Worm (Caenorhabditis elegans) whole organism, mixed stage, embryonic: ENCODE data around the gene lin-40.

Experiments
- M03D4.4 ChIP-seq: sonication (generic microtip); optimal IDR thresholded peaks from 2 replicates; lab custom pipeline; 2017; ENCODE audit warnings: mild to moderate bottlenecking, missing genetic modification characterization, missing compliant biosample characterization
- blmp-1 ChIP-seq: fragments of 150-350 bp; optimal IDR thresholded peaks from 2 replicates; lab custom pipeline; 2014; ENCODE audit warnings: missing biosample characterization, missing genetic modification characterization
- ceh-39 ChIP-seq: fragments of 150-350 bp; optimal IDR thresholded peaks from 2 replicates; lab custom pipeline; 2014; ENCODE audit warnings: missing biosample characterization, missing genetic modification characterization
- ceh-43 ChIP-seq: fragments of 200-800 bp; sonication (Bioruptor generic); optimal IDR thresholded peaks from 2 replicates; lab custom pipeline; 2018; ENCODE audit warnings: mild to moderate bottlenecking, missing genetic modification characterization, moderate library complexity, missing compliant biosample characterization
- ceh-83 ChIP-seq: fragments of 200-800 bp; sonication (Bioruptor generic); optimal IDR thresholded peaks from 2 replicates; lab custom pipeline; 2018; ENCODE audit warnings: mild to moderate bottlenecking, missing genetic modification characterization, missing compliant biosample characterization
- ces-1 ChIP-seq: fragments of 150-350 bp; optimal IDR thresholded peaks from 2 replicates; lab custom pipeline; 2014; ENCODE audit warnings: missing biosample characterization, missing genetic modification reagents, missing genetic modification characterization
- cnd-1 ChIP-seq: fragments of 200-800 bp; sonication (Bioruptor generic); optimal IDR thresholded peaks from 2 replicates; lab custom pipeline; 2018; ENCODE audit warnings: mild to moderate bottlenecking, missing genetic modification characterization, missing compliant biosample characterization
- drap-1 ChIP-seq: fragments of 200-800 bp; sonication (Bioruptor generic); optimal IDR thresholded peaks from 3 replicates; lab custom pipeline; 2018; ENCODE audit warnings: mild to moderate bottlenecking, missing genetic modification characterization, missing compliant biosample characterization
- elt-1 ChIP-seq: sonication (generic microtip); optimal IDR thresholded peaks from 2 replicates; lab custom pipeline; 2017; ENCODE audit warnings: missing genetic modification characterization, mild to moderate bottlenecking, missing compliant biosample characterization, antibody characterized with exemption, moderate library complexity, borderline replicate concordance; ENCODE audit not compliant: insufficient read depth
- elt-3 ChIP-seq: fragments of 150-350 bp; optimal IDR thresholded peaks from 2 replicates; lab custom pipeline; 2014; ENCODE audit warnings: missing biosample characterization, missing genetic modification characterization
- flh-1 ChIP-seq: fragments of 200-800 bp; sonication (Bioruptor generic); optimal IDR thresholded peaks from 2 replicates; lab custom pipeline; 2018; ENCODE audit warnings: mild to moderate bottlenecking, missing genetic modification characterization, moderate library complexity, missing compliant biosample characterization
- ham-2 ChIP-seq: fragments of 200-800 bp; sonication (Bioruptor generic); optimal IDR thresholded peaks from 2 replicates; lab custom pipeline; 2018; ENCODE audit warnings: mild to moderate bottlenecking, missing genetic modification characterization, missing compliant biosample characterization
- lin-13 ChIP-seq: fragments of 150-350 bp; optimal IDR thresholded peaks from 2 replicates; lab custom pipeline; 2014; ENCODE audit warnings: missing biosample characterization, missing genetic modification characterization
- lin-32 ChIP-seq: fragments of 200-800 bp; sonication (Bioruptor generic); optimal IDR thresholded peaks from 2 replicates; lab custom pipeline; 2018; ENCODE audit warnings: mild to moderate bottlenecking, missing genetic modification characterization, missing compliant biosample characterization
- lsy-2 ChIP-seq: fragments of 150-350 bp; optimal IDR thresholded peaks from 2 replicates; lab custom pipeline; 2014; ENCODE audit warnings: missing biosample characterization, missing genetic modification characterization
- mab-5 ChIP-seq: fragments of 150-350 bp; optimal IDR thresholded peaks from 2 replicates; lab custom pipeline; 2014; ENCODE audit warnings: missing biosample characterization, missing genetic modification characterization
- mep-1 ChIP-seq: fragments of 150-350 bp; optimal IDR thresholded peaks from 2 replicates; lab custom pipeline; 2017; ENCODE audit warnings: missing biosample characterization, missing genetic modification reagents, missing genetic modification characterization, inconsistent platforms
- mls-2 ChIP-seq: sonication (generic microtip); optimal IDR thresholded peaks from 2 replicates; lab custom pipeline; 2016; ENCODE audit warnings: mild to moderate bottlenecking, missing genetic modification characterization, moderate library complexity, missing compliant biosample characterization
- nhr-12 ChIP-seq: fragments of 150-350 bp; optimal IDR thresholded peaks from 2 replicates; lab custom pipeline; 2014; ENCODE audit warnings: missing biosample characterization, missing genetic modification characterization
- nhr-2 ChIP-seq: fragments of 150-350 bp; optimal IDR thresholded peaks from 2 replicates; lab custom pipeline; 2014; ENCODE audit warnings: missing biosample characterization, missing genetic modification characterization
- nhr-237 ChIP-seq: fragments of 150-350 bp; optimal IDR thresholded peaks from 2 replicates; lab custom pipeline; 2014; ENCODE audit warnings: missing biosample characterization, missing genetic modification characterization
- nhr-28 ChIP-seq: fragments of 150-350 bp; optimal IDR thresholded peaks from 2 replicates; lab custom pipeline; 2014; ENCODE audit warnings: missing biosample characterization, missing genetic modification characterization
- nhr-76 ChIP-seq: sonication (generic microtip); optimal IDR thresholded peaks from 2 replicates; lab custom pipeline; 2017; ENCODE audit warnings: missing biosample characterization, missing genetic modification characterization
- pha-4 ChIP-seq: fragments of 150-350 bp; optimal IDR thresholded peaks from 2 replicates; lab custom pipeline; 2018; ENCODE audit warnings: missing biosample characterization, missing genetic modification reagents, missing genetic modification characterization
- sem-2 ChIP-seq: fragments of 200-800 bp; sonication (Bioruptor generic); optimal IDR thresholded peaks from 2 replicates; lab custom pipeline; 2018; ENCODE audit warnings: mild to moderate bottlenecking, missing genetic modification characterization, missing compliant biosample characterization
- sptf-1 ChIP-seq: sonication (generic microtip); optimal IDR thresholded peaks from 2 replicates; lab custom pipeline; 2017; ENCODE audit warnings: mild to moderate bottlenecking, missing genetic modification characterization, moderate library complexity, missing compliant biosample characterization
- tbx-8 ChIP-seq: fragments of 200-800 bp; sonication (Bioruptor generic); optimal IDR thresholded peaks from 2 replicates; lab custom pipeline; 2018; ENCODE audit warnings: mild to moderate bottlenecking, missing genetic modification characterization, moderate library complexity, missing compliant biosample characterization
- unc-120 ChIP-seq: sonication (generic microtip); optimal IDR thresholded peaks from 2 replicates; lab custom pipeline; 2017; ENCODE audit warnings: missing genetic modification characterization, missing compliant biosample characterization; ENCODE audit not compliant: poor library complexity, severe bottlenecking
- unc-39 ChIP-seq: fragments of 150-350 bp; optimal IDR thresholded peaks from 2 replicates; lab custom pipeline; 2014; ENCODE audit warnings: missing biosample characterization, missing genetic modification characterization
- unc-62 ChIP-seq: fragments of 150-350 bp; optimal IDR thresholded peaks from 2 replicates; lab custom pipeline; 2014; ENCODE audit warnings: missing biosample characterization, missing genetic modification reagents, missing genetic modification characterization
- zip-8 ChIP-seq: fragments of 150-350 bp; optimal IDR thresholded peaks from 2 replicates; lab custom pipeline; 2014; ENCODE audit warnings: missing biosample characterization, missing genetic modification characterization
- ztf-11 ChIP-seq: fragments of 150-350 bp; optimal IDR thresholded peaks from 2 replicates; lab custom pipeline; 2014; ENCODE audit warnings: missing biosample characterization, missing genetic modification characterization

Gene lin-40

DNA sequence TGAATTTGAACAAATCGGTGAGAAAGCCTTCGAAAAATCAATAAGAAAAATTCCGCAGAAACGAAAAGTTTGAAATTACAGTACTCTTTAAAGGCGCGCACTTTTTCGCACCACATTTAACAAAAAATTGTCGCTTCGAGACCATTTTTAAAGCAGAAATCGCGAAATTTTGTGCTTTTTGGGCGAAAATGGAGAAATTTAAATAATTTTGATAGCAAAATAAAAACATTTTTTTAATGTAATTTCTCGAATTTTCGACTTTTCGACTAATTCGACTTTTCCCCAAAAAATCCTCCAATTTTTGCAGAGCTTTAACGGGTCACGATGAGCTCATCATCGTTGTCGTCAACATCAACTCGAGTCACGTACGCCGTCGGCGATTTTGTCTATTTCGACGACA, at the start of gene lin-40:
Gene lin-40 (plus strand): TSS at position 301 of the 400 bp plus-strand sequence.
- no peak for TF ChIP-seq lin-32
- no peak for TF ChIP-seq elt-1
- no peak for TF ChIP-seq nhr-28 (tag; lab: Kevin White, UChicago)
- TF ChIP-seq lin-13 (tag; lab: Kevin White, UChicago): no peak
- TF ChIP-seq M03D4.4 (tag; lab: Kevin White, UChicago): no peak
- TF ChIP-seq elt-3 (tag; lab: Kevin White, UChicago): no peak
- TF ChIP-seq nhr-237 (tag; lab: Kevin White, UChicago): no peak
- no peak for TF ChIP-seq lsy-2 (tag; lab: Kevin White, UChicago)
- TF ChIP-seq ham-2 (GFP tag; lab: Kevin White, UChicago): no peak

ce11 chrV:3659472-3659871, 45.3 kb upstream of the lin-40 start, which contains the start of gene acr-23:
TSS of gene acr-23 (minus strand) at chrV:3659572.
- TF ChIP-seq pha-4: no peak
- no peak for TF ChIP-seq blmp-1 (tag; lab: Kevin White, UChicago)
- TF ChIP-seq mab-5: no peak
- TF ChIP-seq lin-13 (tag; lab: Kevin White, UChicago): no peak
- TF ChIP-seq mls-2 (tag; lab: Kevin White, UChicago): no peak
- no peak for TF ChIP-seq ztf-11
- no peak for TF ChIP-seq ham-2 (GFP tag; lab: Kevin White, UChicago)
- no peak for TF ChIP-seq unc-62 (GFP tag; lab: Kevin White, UChicago)
- TF ChIP-seq unc-39 (tag; lab: Kevin White, UChicago): no peak
- TF ChIP-seq flh-1 (GFP tag; lab: Kevin White, UChicago): no peak
- no peak for TF ChIP-seq elt-3 (tag; lab: Kevin White, UChicago)
- TF ChIP-seq nhr-12 (tag; lab: Kevin White, UChicago): no peak
- TF ChIP-seq drap-1 (GFP tag; lab: Kevin White, UChicago): no peak
- no peak for TF ChIP-seq nhr-28 (tag; lab: Kevin White, UChicago)
- no peak for TF ChIP-seq ceh-43
- no peak for TF ChIP-seq nhr-2 (tag; lab: Kevin White, UChicago)
- no peak for TF ChIP-seq mep-1 (tag; lab: Kevin White, UChicago)
- TF ChIP-seq nhr-237 (tag; lab: Kevin White, UChicago): no peak
- no peak for TF ChIP-seq ceh-39 (tag; lab: Kevin White, UChicago)

- no peak for TF ChIP-seq ztf-11
- TF ChIP-seq sem-2: no peak
- no peak for TF ChIP-seq tbx-8 (GFP tag; lab: Kevin White, UChicago)
- TF ChIP-seq unc-120 (tag; lab: Kevin White, UChicago): no peak
- no peak for TF ChIP-seq mab-5
- no peak for TF ChIP-seq ces-1
- TF ChIP-seq zip-8: no peak
- no peak for TF ChIP-seq sptf-1 (tag; lab: Kevin White, UChicago)
- no peak for TF ChIP-seq mep-1 (tag; lab: Kevin White, UChicago)
- TF ChIP-seq elt-3 (tag; lab: Kevin White, UChicago): no peak
- no peak for TF ChIP-seq ceh-83 (GFP tag; lab: Kevin White, UChicago)
- no peak for TF ChIP-seq lin-32
- no peak for TF ChIP-seq lsy-2 (tag; lab: Kevin White, UChicago)
- TF ChIP-seq mls-2 (tag; lab: Kevin White, UChicago): no peak
- no peak for TF ChIP-seq ceh-43
Observed at ce11 chrV:3666887-3667286, 37.9 kb upstream of the lin-40 start, which contains the start of gene str-113. TSS of gene str-113 (minus strand) at chrV:3666987.

ce11 chrV:3668464-3668863, 36.3 kb upstream of the lin-40 start, which contains the start of gene Y39H10B.2:
TSS of gene Y39H10B.2 (plus strand) at chrV:3668764.
- TF ChIP-seq unc-62 (GFP tag; lab: Kevin White, UChicago) (no peak), lsy-2 (tag; lab: Kevin White, UChicago) (no peak), blmp-1 (tag; lab: Kevin White, UChicago) (no peak), flh-1 (GFP tag; lab: Kevin White, UChicago) (no peak)
- TF ChIP-seq, all 35 proteins: peak for 0

ce11 chrV:3670499-3670898, 34.3 kb upstream of the lin-40 start, which contains the start of gene Y39H10B.3:
TSS of gene Y39H10B.3 (plus strand) at chrV:3670799.
- TF ChIP-seq cnd-1 (tag; lab: Kevin White, UChicago): no peak
- no peak for TF ChIP-seq mep-1 (tag; lab: Kevin White, UChicago)
- no peak for TF ChIP-seq nhr-237 (tag; lab: Kevin White, UChicago)
- no peak for TF ChIP-seq nhr-12 (tag; lab: Kevin White, UChicago)
- no peak for TF ChIP-seq nhr-2 (tag; lab: Kevin White, UChicago)
- TF ChIP-seq flh-1 (GFP tag; lab: Kevin White, UChicago): no peak
- no peak for TF ChIP-seq lsy-2 (tag; lab: Kevin White, UChicago)
- no peak for TF ChIP-seq mls-2 (tag; lab: Kevin White, UChicago)
- no peak for TF ChIP-seq elt-1
- TF ChIP-seq nhr-76 (tag; lab: Kevin White, UChicago): no peak
- TF ChIP-seq ztf-11: no peak
- TF ChIP-seq tbx-8 (GFP tag; lab: Kevin White, UChicago): no peak
